Worm (Caenorhabditis elegans): ENCODE results near the gene srg-1.

Gene srg-1

DNA sequence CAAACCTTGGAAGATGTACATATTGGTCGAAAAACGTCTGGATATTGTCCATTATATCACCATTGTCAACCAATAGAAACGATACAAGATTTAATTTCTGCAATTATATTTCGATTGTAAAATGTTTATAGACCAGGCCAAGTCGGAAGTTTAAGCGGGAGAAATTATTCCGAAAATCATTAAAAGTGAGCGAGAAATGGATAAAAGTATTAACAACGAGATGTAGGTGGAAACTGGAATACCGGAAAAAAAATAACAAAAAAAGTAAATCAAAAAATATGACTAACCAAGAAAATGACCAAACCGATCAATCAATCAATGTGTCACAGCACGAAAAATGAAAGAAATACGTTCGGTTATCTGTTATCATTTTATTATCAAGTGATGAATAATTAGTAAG is 29.0 kb upstream of the srg-1 start, which contains the start of gene F47D12.6:
Gene F47D12.6, minus strand, starts transcription at position 101 of the 400 bp plus-strand sequence.
- TF ChIP-seq nhr-237 (tag; optimal IDR thresholded peaks at IDR 0.05) (no peak), ama-1 (optimal IDR thresholded peaks at IDR 0.05) (no peak), ceh-82 (tag; optimal IDR thresholded peaks at IDR 0.05) (no peak), ceh-9 (tag; optimal IDR thresholded peaks at IDR 0.05) (no peak), pha-4 (tag; optimal IDR thresholded peaks at IDR 0.05) (no peak), nhr-28 (tag; optimal IDR thresholded peaks at IDR 0.05) (no peak), nhr-43 (tag; optimal IDR thresholded peaks at IDR 0.05; ENCODE audit: poor library complexity, severe bottlenecking) (no peak), ztf-4 (tag; optimal IDR thresholded peaks at IDR 0.05) (no peak), lsy-12 (tag; optimal IDR thresholded peaks at IDR 0.05) (no peak)

DNA sequence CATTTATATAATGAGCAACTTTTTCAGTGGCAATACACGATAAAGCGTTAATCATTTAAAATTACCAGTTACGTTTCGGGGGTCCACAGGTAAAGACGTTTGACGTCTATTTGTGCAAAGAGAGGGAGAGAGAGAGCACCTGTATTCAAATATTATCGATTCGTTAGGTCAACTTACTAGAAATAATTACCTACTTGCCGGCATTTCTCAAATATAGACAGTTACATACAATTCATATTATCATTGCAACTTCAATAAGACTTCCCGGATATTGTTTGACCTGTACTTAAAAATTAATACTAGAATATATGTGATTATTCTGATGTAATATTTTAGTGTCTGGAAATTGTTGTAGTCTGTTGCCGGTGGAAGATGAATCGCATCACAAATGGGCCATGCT is 27.7 kb upstream of the srg-1 start, which contains the start of gene gadr-3:
Gene gadr-3, minus strand, starts transcription at position 101 of the 400 bp plus-strand sequence.
- TF ChIP-seq nhr-237 (tag; optimal IDR thresholded peaks at IDR 0.05) (no peak), snpc-4 (tag; optimal IDR thresholded peaks at IDR 0.05) (no peak)

DNA sequence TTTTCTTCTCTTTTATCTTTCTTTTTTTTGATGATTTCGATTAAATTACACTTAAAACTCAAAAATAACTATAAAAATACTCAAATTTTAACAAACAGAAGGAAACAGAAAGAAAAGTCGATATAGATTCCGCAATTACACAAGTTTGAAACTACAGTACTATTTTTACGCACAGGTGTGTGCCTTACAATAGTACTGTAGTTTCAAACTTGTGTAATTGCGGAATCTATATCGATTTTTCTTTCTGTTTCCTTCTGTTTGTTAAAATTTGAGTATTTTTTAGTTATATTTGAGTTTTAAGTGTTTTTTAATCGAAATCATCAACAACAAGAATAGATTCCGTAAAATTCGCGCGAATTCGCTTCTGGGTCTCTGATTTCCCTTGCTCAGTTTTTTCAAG is 24.9 kb upstream of the srg-1 start:
- TF ChIP-seq nhr-28 (tag; optimal IDR thresholded peaks at IDR 0.05), result no peak

DNA sequence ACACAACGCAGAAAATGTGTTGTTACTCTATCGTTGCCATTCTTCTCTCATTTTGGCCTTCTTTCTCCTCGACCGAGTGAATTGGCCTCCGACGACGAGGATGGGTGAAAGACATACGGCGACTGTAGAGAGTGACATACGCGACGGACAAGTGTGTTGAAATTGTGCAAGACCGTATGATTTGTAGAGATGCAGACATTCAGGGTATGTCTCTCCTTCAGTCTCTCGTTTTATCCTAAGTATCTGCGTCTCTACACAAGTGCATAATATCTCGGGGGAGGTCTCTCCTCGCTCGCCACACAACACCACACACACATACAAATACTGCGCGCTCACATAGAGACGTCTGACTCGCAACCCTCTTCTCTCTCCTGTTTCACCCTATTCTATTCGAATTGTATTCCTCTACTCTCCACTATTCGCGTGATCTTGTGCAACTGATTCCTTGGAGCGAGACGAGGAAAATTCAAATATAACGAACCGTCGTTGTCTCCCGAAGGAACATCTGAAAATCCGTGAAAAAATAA is 22.0 kb upstream of the srg-1 start, which contains the start of gene hmg-1.2:
Gene hmg-1.2, plus strand, starts transcription at position 311 of the 527 bp plus-strand sequence.
- TF ChIP-seq fkh-2 (tag; optimal IDR thresholded peaks at IDR 0.05) (no peak), nhr-76 (tag; optimal IDR thresholded peaks at IDR 0.05) (no peak), ceh-82 (tag; optimal IDR thresholded peaks at IDR 0.05) (no peak), ztf-11 (tag; optimal IDR thresholded peaks at IDR 0.05) (no peak), nhr-23 (tag; optimal IDR thresholded peaks at IDR 0.05) (peak; percentile 88), fos-1 (tag; optimal IDR thresholded peaks at IDR 0.05) (no peak), jun-1 (tag; optimal IDR thresholded peaks at IDR 0.05) (peak; percentile 88), ceh-9 (tag; optimal IDR thresholded peaks at IDR 0.05) (no peak), unc-62 (GFP tag; optimal IDR thresholded peaks at IDR 0.05) (peak; percentile 85), ztf-4 (tag; optimal IDR thresholded peaks at IDR 0.05) (no peak), hmg-11 (tag; optimal IDR thresholded peaks at IDR 0.05) (peak; percentile 98), ZK546.5 (tag; optimal IDR thresholded peaks at IDR 0.05) (no peak), lin-39 (tag; optimal IDR thresholded peaks at IDR 0.05) (peak; percentile 70), nhr-28 (tag; optimal IDR thresholded peaks at IDR 0.05) (no peak), tbx-2 (tag; optimal IDR thresholded peaks at IDR 0.05) (peak; percentile 34), egl-27 (tag; optimal IDR thresholded peaks at IDR 0.05) (peak; percentile 33), unc-39 (tag; optimal IDR thresholded peaks at IDR 0.05) (no peak), nhr-25 (tag; optimal IDR thresholded peaks at IDR 0.05) (peak; percentile 87), snpc-4 (tag; optimal IDR thresholded peaks at IDR 0.05) (peak; percentile 65), nhr-67 (tag; optimal IDR thresholded peaks at IDR 0.05) (no peak), fkh-10 (GFP tag; optimal IDR thresholded peaks at IDR 0.05) (no peak), elt-2 (tag; optimal IDR thresholded peaks at IDR 0.05) (peak; percentile 66), nhr-77 (tag; optimal IDR thresholded peaks at IDR 0.05) (peak; percentile 2), skn-1 (tag; optimal IDR thresholded peaks at IDR 0.05) (no peak), lsy-12 (tag; optimal IDR thresholded peaks at IDR 0.05) (peak; percentile 88), nfya-1 (tag; optimal IDR thresholded peaks at IDR 0.05; ENCODE audit: insufficient read depth) (peak; percentile 89), nhr-237 (tag; optimal IDR thresholded peaks at IDR 0.05) (no peak), R02D3.7 (tag; optimal IDR thresholded peaks at IDR 0.05) (peak; percentile 67), ama-1 (optimal IDR thresholded peaks at IDR 0.05) (no peak), mml-1 (tag; optimal IDR thresholded peaks at IDR 0.05) (no peak), mdl-1 (tag; optimal IDR thresholded peaks at IDR 0.05) (no peak), nhr-43 (tag; optimal IDR thresholded peaks at IDR 0.05; ENCODE audit: poor library complexity, severe bottlenecking) (peak; percentile 48), pha-4 (tag; optimal IDR thresholded peaks at IDR 0.05) (peak; percentile 44), lin-15B (tag; optimal IDR thresholded peaks at IDR 0.05) (peak; percentile 48), nhr-12 (tag; optimal IDR thresholded peaks at IDR 0.05) (no peak), aly-2 (tag; optimal IDR thresholded peaks at IDR 0.05) (no peak), ceh-28 (tag; optimal IDR thresholded peaks at IDR 0.05) (peak; percentile 76), sea-2 (GFP tag; optimal IDR thresholded peaks at IDR 0.05) (no peak), zag-1 (tag; optimal IDR thresholded peaks at IDR 0.05) (peak; percentile 47), daf-12 (tag; optimal IDR thresholded peaks at IDR 0.05) (no peak), eor-1 (tag; optimal IDR thresholded peaks at IDR 0.05) (no peak), ceh-16 (tag; optimal IDR thresholded peaks at IDR 0.05) (no peak), nhr-11 (tag; optimal IDR thresholded peaks at IDR 0.05) (peak; percentile 24), egl-5 (tag; optimal IDR thresholded peaks at IDR 0.05) (peak; percentile 71), elt-3 (tag; optimal IDR thresholded peaks at IDR 0.05) (peak in 1 of 3 experiments; percentile 44), elt-1 (tag; optimal IDR thresholded peaks at IDR 0.05) (peak; percentile 49)
